Fruit fly (Drosophila melanogaster): ENCODE data around the gene CG11037.

Gene CG11037

dm6 chr3L:20918945-20919344, 42.2 kb downstream of the CG11037 start (continued):
- TF ChIP-seq Lhr (GFP tag; optimal IDR thresholded peaks at IDR 0.05) (peak; percentile 10), CG6254 (GFP tag; optimal IDR thresholded peaks at IDR 0.05) (peak; percentile 9), org-1 (GFP tag; optimal IDR thresholded peaks at IDR 0.05) (peak; percentile 36), peb (GFP tag; IDR thresholded peaks at IDR 0.05) (no peak), Rfx (GFP tag; IDR thresholded peaks at IDR 0.05) (no peak), CG16815 (GFP tag; optimal IDR thresholded peaks at IDR 0.05) (peak; percentile 20), CoRest (tag; optimal IDR thresholded peaks at IDR 0.05) (peak; percentile 29), CG33557 (GFP tag; optimal IDR thresholded peaks at IDR 0.05) (no peak), CG4404 (GFP tag; IDR thresholded peaks at IDR 0.05) (no peak), Hr78 (GFP tag; optimal IDR thresholded peaks at IDR 0.05) (no peak), CG7556 (GFP tag; optimal IDR thresholded peaks at IDR 0.05) (peak; percentile 53), CG2712 (tag; optimal IDR thresholded peaks at IDR 0.05) (peak; percentile 49), CG18599 (GFP tag; optimal IDR thresholded peaks at IDR 0.05) (peak; percentile 22), CG9727 (GFP tag; optimal IDR thresholded peaks at IDR 0.05) (peak; percentile 68), CG16863 (GFP tag; optimal IDR thresholded peaks at IDR 0.05) (no peak), grau (tag; optimal IDR thresholded peaks at IDR 0.05) (peak; percentile 39), CG10147 (GFP tag; optimal IDR thresholded peaks at IDR 0.05) (no peak), CG2678 (tag; optimal IDR thresholded peaks at IDR 0.05) (peak; percentile 30), bab2 (GFP tag; optimal IDR thresholded peaks at IDR 0.05) (peak; percentile 16), CG4424 (GFP tag; optimal IDR thresholded peaks at IDR 0.05) (peak; percentile 8), CG10321 (GFP tag; IDR thresholded peaks at IDR 0.05) (no peak), CG3838 (GFP tag; optimal IDR thresholded peaks at IDR 0.05) (no peak), al (GFP tag; IDR thresholded peaks at IDR 0.05) (no peak), D19A (tag; optimal IDR thresholded peaks at IDR 0.05) (peak; percentile 36), CG10209 (GFP tag; optimal IDR thresholded peaks at IDR 0.05) (peak; percentile 8), CG7357 (GFP tag; IDR thresholded peaks at IDR 0.05) (0 out of 3 replicates have a peak, but pooled peaks have one; percentile 22), CG8765 (GFP tag; IDR thresholded peaks at IDR 0.05) (no peak), CG8388 (GFP tag; optimal IDR thresholded peaks at IDR 0.05) (peak; percentile 42), CG14965 (GFP tag; optimal IDR thresholded peaks at IDR 0.05; ENCODE audit: borderline replicate concordance) (no peak), CG10462 (GFP tag; optimal IDR thresholded peaks at IDR 0.05) (no peak), CG3281 (GFP tag; optimal IDR thresholded peaks at IDR 0.05) (no peak), CG30020 (tag; optimal IDR thresholded peaks at IDR 0.05) (no peak), CG8944 (GFP tag; optimal IDR thresholded peaks at IDR 0.05) (no peak), Ada2b (GFP tag; IDR thresholded peaks at IDR 0.05) (no peak), CG12659 (GFP tag; optimal IDR thresholded peaks at IDR 0.05) (peak; percentile 17), ewg (GFP tag; optimal IDR thresholded peaks at IDR 0.05) (no peak), CG12942 (GFP tag; optimal IDR thresholded peaks at IDR 0.05) (no peak), CG18262 (tag; optimal IDR thresholded peaks at IDR 0.05) (peak; percentile 50), Xbp1 (GFP tag; optimal IDR thresholded peaks at IDR 0.05) (no peak), CG8924 (tag; optimal IDR thresholded peaks at IDR 0.05) (peak; percentile 23), Abd-B (GFP tag; optimal IDR thresholded peaks at IDR 0.05) (no peak), CG7839 (tag; optimal IDR thresholded peaks at IDR 0.05) (peak; percentile 33), CG34422 (GFP tag; IDR thresholded peaks at IDR 0.05) (no peak), crol (GFP tag; IDR thresholded peaks at IDR 0.05) (no peak), CG13123 (GFP tag; optimal IDR thresholded peaks at IDR 0.05) (no peak), Med (GFP tag) (no peak), Hr3 (GFP tag; optimal IDR thresholded peaks at IDR 0.05) (peak; percentile 1), CG17829 (tag; optimal IDR thresholded peaks at IDR 0.05) (peak; percentile 13), hbn (GFP tag; IDR thresholded peaks at IDR 0.05; ENCODE audit: partially characterized antibody) (no peak), gem (tag; optimal IDR thresholded peaks at IDR 0.05) (peak; percentile 60), sr (GFP tag; IDR thresholded peaks at IDR 0.05) (no peak)
